Worm (Caenorhabditis elegans): ENCODE data around the gene E02H4.2.

DNA sequence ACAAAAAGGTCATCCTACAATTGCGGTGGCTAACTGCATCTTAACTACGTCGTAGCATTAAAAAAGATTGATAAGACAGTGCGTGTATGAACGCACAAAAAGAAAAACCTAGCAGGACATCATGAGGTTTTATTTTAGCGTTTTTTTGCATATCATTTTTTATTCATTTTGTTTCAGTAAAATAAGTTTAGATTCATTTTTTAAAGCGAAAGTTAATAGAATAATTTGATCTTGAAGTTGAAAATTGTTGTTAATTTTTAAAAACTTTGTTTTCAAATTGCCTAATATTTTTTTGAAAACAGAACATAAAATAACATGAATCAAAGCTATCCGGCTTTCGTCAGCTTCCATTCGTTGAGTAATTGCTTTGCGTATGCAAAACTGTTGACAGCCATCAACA lies 32.2 kb upstream of the E02H4.2 start, which contains the start of gene prx-1:
- no peak for TF ChIP-seq nhr-28 (tag; optimal IDR thresholded peaks at IDR 0.05)
- no peak for TF ChIP-seq nhr-237 (tag; optimal IDR thresholded peaks at IDR 0.05)
- no peak for TF ChIP-seq lin-15B (tag; optimal IDR thresholded peaks at IDR 0.05)
- TF ChIP-seq alr-1 (tag; optimal IDR thresholded peaks at IDR 0.05; ENCODE audit: borderline replicate concordance) = no peak
- TF ChIP-seq dsc-1 (tag; optimal IDR thresholded peaks at IDR 0.05) = no peak
- TF ChIP-seq zag-1 (tag; optimal IDR thresholded peaks at IDR 0.05) = no peak
- no peak for TF ChIP-seq lin-13 (GFP tag; optimal IDR thresholded peaks at IDR 0.05)
